Fruit fly (Drosophila melanogaster): ENCODE results near the gene mRpL37.
A peak's percentile ranks its signal among the peaks of the same experiment; 100 is the strongest.

Gene mRpL37

DNA sequence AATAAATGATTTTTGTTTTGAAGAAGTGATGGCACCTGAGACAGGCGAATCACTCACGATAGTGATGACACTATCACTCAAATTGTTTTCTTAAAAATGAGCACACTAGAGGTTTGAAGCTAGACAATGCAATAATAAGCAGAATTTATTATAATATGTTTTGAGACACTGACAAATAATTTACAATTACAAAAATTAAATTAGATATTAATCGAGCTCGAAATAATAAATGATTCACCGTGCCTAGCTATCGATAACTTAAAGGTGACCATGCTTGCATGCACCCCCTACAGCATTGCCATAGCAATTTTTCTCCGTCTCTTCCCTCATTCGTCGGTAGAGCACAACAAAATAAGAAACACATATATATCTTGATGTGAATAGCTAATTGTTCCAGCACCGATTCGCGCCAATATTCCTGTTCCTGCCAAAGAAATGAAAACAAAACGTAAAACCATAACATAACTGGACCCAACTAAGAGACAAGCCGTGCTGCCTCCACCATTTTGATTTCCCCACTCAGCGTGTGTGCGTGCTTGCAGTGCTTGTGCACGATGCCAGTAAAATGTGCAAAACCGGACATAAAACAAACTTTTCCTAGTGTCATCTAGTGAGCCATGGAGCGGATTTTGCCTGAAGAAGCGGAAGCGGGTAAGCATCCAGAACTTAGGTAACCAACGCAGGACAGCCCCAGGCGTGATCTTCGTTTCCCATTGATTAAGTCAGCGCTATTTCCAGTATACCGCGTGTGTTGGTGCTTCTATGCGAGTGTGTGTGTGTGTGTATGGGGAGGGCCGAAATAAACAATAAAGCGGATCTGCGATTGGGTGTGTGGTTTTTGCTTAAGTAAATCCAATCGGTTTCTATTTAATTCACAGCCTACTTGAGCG is 22.7 kb downstream of the mRpL37 start, which contains the start of the genes MED7 and Cap-H2:
TSS of gene MED7 (minus strand) at position 67 of the 890 bp plus-strand sequence.
TSS of gene Cap-H2 (plus strand) at position 345 of the 890 bp plus-strand sequence.
- TF ChIP-seq Rel (GFP tag; optimal IDR thresholded peaks at IDR 0.05) (no peak), Rel (tag; optimal IDR thresholded peaks at IDR 0.05) (peak; percentile 47), Hr83 (GFP tag; optimal IDR thresholded peaks at IDR 0.05; ENCODE audit: poor library complexity, severe bottlenecking) (peak; percentile 55), jim (GFP tag; optimal IDR thresholded peaks at IDR 0.05) (no peak), dmrt93B (GFP tag; optimal IDR thresholded peaks at IDR 0.05) (peak; percentile 57), foxo (GFP tag; optimal IDR thresholded peaks at IDR 0.05) (peak in 1 of 2 experiments; percentile 84), Mio (GFP tag; optimal IDR thresholded peaks at IDR 0.05) (no peak), lola (GFP tag; optimal IDR thresholded peaks at IDR 0.05) (no peak), Hr78 (GFP tag; optimal IDR thresholded peaks at IDR 0.05) (no peak), Myc (optimal IDR thresholded peaks at IDR 0.05) (peak; percentile 4), OdsH (GFP tag; optimal IDR thresholded peaks at IDR 0.05) (peak; percentile 68), Hnf4 (GFP tag; optimal IDR thresholded peaks at IDR 0.05) (peak; percentile 86), Sp1 (GFP tag; optimal IDR thresholded peaks at IDR 0.05) (no peak), rgr (GFP tag; optimal IDR thresholded peaks at IDR 0.05) (peak; percentile 77), CG32264 (GFP tag; optimal IDR thresholded peaks at IDR 0.05) (peak; percentile 43), Dfd (GFP tag; optimal IDR thresholded peaks at IDR 0.05) (no peak), Abd-B (GFP tag; optimal IDR thresholded peaks at IDR 0.05) (no peak), brk (GFP tag; optimal IDR thresholded peaks at IDR 0.05) (peak; percentile 89), psq (GFP tag; optimal IDR thresholded peaks at IDR 0.05) (peak; percentile 98), N (GFP tag; optimal IDR thresholded peaks at IDR 0.05) (no peak), Vsx2 (GFP tag; optimal IDR thresholded peaks at IDR 0.05; ENCODE audit: partially characterized antibody) (no peak), woc (GFP tag; optimal IDR thresholded peaks at IDR 0.05) (peak; percentile 91), sage (GFP tag; optimal IDR thresholded peaks at IDR 0.05) (peak; percentile 74), usp (GFP tag; optimal IDR thresholded peaks at IDR 0.05) (no peak), GATAd (GFP tag; optimal IDR thresholded peaks at IDR 0.05) (peak; percentile 4), tai (GFP tag; optimal IDR thresholded peaks at IDR 0.05) (peak; percentile 90), Dif (GFP tag; optimal IDR thresholded peaks at IDR 0.05; ENCODE audit: partially characterized antibody) (no peak), h (GFP tag; optimal IDR thresholded peaks at IDR 0.05) (peak; percentile 82), dsf (GFP tag; optimal IDR thresholded peaks at IDR 0.05; ENCODE audit: borderline replicate concordance) (peak; percentile 68), ey (GFP tag; optimal IDR thresholded peaks at IDR 0.05) (peak; percentile 75), br (GFP tag; optimal IDR thresholded peaks at IDR 0.05) (peak; percentile 63), CrebA (GFP tag; optimal IDR thresholded peaks at IDR 0.05; ENCODE audit: borderline replicate concordance) (no peak), HLH106 (tag; optimal IDR thresholded peaks at IDR 0.05) (peak; percentile 81), fru (GFP tag; optimal IDR thresholded peaks at IDR 0.05) (peak; percentile 73), CG9705 (GFP tag; optimal IDR thresholded peaks at IDR 0.05) (peak; percentile 52), pan (optimal IDR thresholded peaks at IDR 0.05) (no peak), Jra (GFP tag; optimal IDR thresholded peaks at IDR 0.05) (peak; percentile 88), sv (GFP tag; optimal IDR thresholded peaks at IDR 0.05) (peak; percentile 90), dl (GFP tag; optimal IDR thresholded peaks at IDR 0.05; ENCODE audit: insufficient read depth in 1 of 2, partially characterized antibody in 2 of 2) (no peak)

DNA sequence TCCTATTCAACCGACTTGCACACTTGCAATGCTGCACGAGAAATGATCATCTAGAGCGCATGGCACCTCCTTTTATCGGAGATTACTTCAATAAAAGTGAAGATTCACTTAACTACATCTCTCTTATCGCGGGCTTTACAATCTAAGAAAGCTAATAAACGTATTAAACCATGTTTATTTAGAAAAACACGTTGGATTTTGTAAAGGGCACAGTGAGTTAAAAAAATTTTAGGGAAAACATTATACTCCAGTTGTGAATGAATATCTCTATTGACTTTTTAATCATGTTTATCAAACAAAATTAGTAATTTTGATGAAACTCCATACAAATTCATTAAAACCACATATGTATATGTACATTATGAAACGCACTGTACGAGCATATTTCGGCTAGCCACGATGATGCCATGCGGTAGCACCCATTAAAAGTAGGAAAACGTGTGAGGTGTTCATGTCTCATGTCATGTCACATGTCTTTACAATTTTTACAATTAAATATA is 24.5 kb downstream of the mRpL37 start, which contains the start of gene CG31272:
TSS of gene CG31272 (minus strand) at position 51 of the 500 bp plus-strand sequence.
- no peak for TF ChIP-seq foxo (GFP tag; optimal IDR thresholded peaks at IDR 0.05)
- no peak for TF ChIP-seq Rel (GFP tag; optimal IDR thresholded peaks at IDR 0.05)
- TF ChIP-seq Rel (tag; optimal IDR thresholded peaks at IDR 0.05) = no peak
- TF ChIP-seq sv (GFP tag; optimal IDR thresholded peaks at IDR 0.05) = no peak
- TF ChIP-seq Hr78 (GFP tag; optimal IDR thresholded peaks at IDR 0.05) = no peak
- no peak for TF ChIP-seq woc (GFP tag; optimal IDR thresholded peaks at IDR 0.05)
- no peak for TF ChIP-seq h (GFP tag; optimal IDR thresholded peaks at IDR 0.05)
- TF ChIP-seq Vsx2 (GFP tag; optimal IDR thresholded peaks at IDR 0.05; ENCODE audit: partially characterized antibody) = no peak
- no peak for TF ChIP-seq dmrt93B (GFP tag; optimal IDR thresholded peaks at IDR 0.05)
- no peak for TF ChIP-seq psq (GFP tag; optimal IDR thresholded peaks at IDR 0.05)
- TF ChIP-seq Hr83 (GFP tag; optimal IDR thresholded peaks at IDR 0.05; ENCODE audit: poor library complexity, severe bottlenecking) = no peak
- no peak for TF ChIP-seq dl (GFP tag; optimal IDR thresholded peaks at IDR 0.05; ENCODE audit: insufficient read depth in 1 of 2, partially characterized antibody in 2 of 2)
- no peak for TF ChIP-seq Dfd (GFP tag; optimal IDR thresholded peaks at IDR 0.05)
- no peak for TF ChIP-seq fru (GFP tag; optimal IDR thresholded peaks at IDR 0.05)
- no peak for TF ChIP-seq GATAd (GFP tag; optimal IDR thresholded peaks at IDR 0.05)
- no peak for TF ChIP-seq usp (GFP tag; optimal IDR thresholded peaks at IDR 0.05)
- TF ChIP-seq CrebA (GFP tag; optimal IDR thresholded peaks at IDR 0.05; ENCODE audit: borderline replicate concordance) = no peak
- no peak for TF ChIP-seq Abd-B (GFP tag; optimal IDR thresholded peaks at IDR 0.05)
- no peak for TF ChIP-seq HLH106 (tag; optimal IDR thresholded peaks at IDR 0.05)
- no peak for TF ChIP-seq sage (GFP tag; optimal IDR thresholded peaks at IDR 0.05)
- no peak for TF ChIP-seq N (GFP tag; optimal IDR thresholded peaks at IDR 0.05)
